Worm (Caenorhabditis elegans) whole organism, young adult: ENCODE data around the gene cuc-1.

ENCODE experiments used
- C06A6.2 ChIP-seq: fragments of 200-800 bp; sonication (Bioruptor generic); conservative IDR thresholded peaks from 2 replicates; pipeline ENCODE4 v1.3.6; 2022; ENCODE audit warnings: missing genetic modification characterization, missing compliant biosample characterization
- C17E4.6 ChIP-seq: fragments of 200-800 bp; sonication (Bioruptor generic); IDR thresholded peaks from 2 replicates; pipeline ENCODE4 v1.3.6; 2022; ENCODE audit warnings: missing genetic modification reagents, missing genetic modification characterization, missing compliant biosample characterization
- F22D6.2 ChIP-seq: sonication (generic microtip); optimal IDR thresholded peaks from 2 replicates; lab custom pipeline; 2016; ENCODE audit warnings: mild to moderate bottlenecking, missing genetic modification characterization, missing compliant biosample characterization
- F55B11.4 ChIP-seq: sonication (generic microtip); optimal IDR thresholded peaks from 2 replicates; lab custom pipeline; 2016; ENCODE audit warnings: missing compliant biosample characterization, missing genetic modification characterization, borderline replicate concordance; ENCODE audit not compliant: insufficient read depth
- F57C9.4 ChIP-seq: sonication (generic microtip); optimal IDR thresholded peaks from 2 replicates; lab custom pipeline; 2017; ENCODE audit warnings: mild to moderate bottlenecking, missing genetic modification characterization, missing compliant biosample characterization
- K12H6.12 ChIP-seq: fragments of 200-800 bp; sonication (Bioruptor generic); optimal IDR thresholded peaks from 2 replicates; lab custom pipeline; 2018; ENCODE audit warnings: mild to moderate bottlenecking, missing genetic modification characterization, missing compliant biosample characterization
- T26A5.8 ChIP-seq: sonication (generic microtip); optimal IDR thresholded peaks from 2 replicates; lab custom pipeline; 2016; ENCODE audit warnings: missing genetic modification characterization, missing compliant biosample characterization
- Y53F4B.3 ChIP-seq: fragments of 200-800 bp; sonication (Bioruptor generic); IDR thresholded peaks from 2 replicates; pipeline ENCODE4 v1.3.6; 2022; ENCODE audit warnings: missing genetic modification reagents, missing genetic modification characterization, missing compliant biosample characterization
- Y67H2A.10 ChIP-seq: fragments of 200-800 bp; sonication (Bioruptor generic); conservative IDR thresholded peaks from 2 replicates; pipeline ENCODE4 v1.3.6; 2022; ENCODE audit warnings: missing genetic modification reagents, missing genetic modification characterization, missing compliant biosample characterization
- Y79H2A.3 ChIP-seq: fragments of 200-800 bp; sonication (Bioruptor generic); conservative IDR thresholded peaks from 2 replicates; pipeline ENCODE4 v1.3.6; 2022; ENCODE audit warnings: missing genetic modification reagents, missing genetic modification characterization, missing compliant biosample characterization
- ama-1 ChIP-seq, 3 experiments: fragments of 150-350 bp in 1 of 3; sonication (generic microtip) in 2 of 3; optimal IDR thresholded peaks; 2 replicates each; lab custom pipeline; 2014 to 2018; ENCODE audit warnings: missing biosample characterization in 2 of 3, missing genetic modification characterization in 2 of 3, missing genetic modification reagents in 2 of 3
- aptf-2 ChIP-seq: fragments of 200-800 bp; sonication (Bioruptor generic); conservative IDR thresholded peaks from 2 replicates; pipeline ENCODE4 v1.3.6; 2022; ENCODE audit warnings: missing genetic modification reagents, missing genetic modification characterization, missing compliant biosample characterization
- bed-2 ChIP-seq: fragments of 200-800 bp; sonication (Bioruptor generic); IDR thresholded peaks from 2 replicates; pipeline ENCODE4 v1.3.6; 2022; ENCODE audit warnings: missing genetic modification reagents, missing genetic modification characterization, missing compliant biosample characterization
- cebp-1 ChIP-seq, 2 experiments: fragments of 200-800 bp in 1 of 2; sonication (Bioruptor generic) in 1 of 2; sonication (generic microtip) in 1 of 2; IDR thresholded peaks in 1 of 2; optimal IDR thresholded peaks in 1 of 2; 2 replicates each; pipeline versions ENCODE4 v1.3.6 to Lab custom; 2017 to 2022; ENCODE audit warnings: missing compliant biosample characterization in 2 of 2, missing genetic modification characterization in 2 of 2, mild to moderate bottlenecking in 1 of 2, missing genetic modification reagents in 1 of 2, moderate library complexity in 1 of 2
- cebp-2 ChIP-seq: fragments of 200-800 bp; sonication (Bioruptor generic); IDR thresholded peaks from 2 replicates; pipeline ENCODE4 v1.3.6; 2022; ENCODE audit warnings: missing genetic modification characterization, missing compliant biosample characterization
- ceh-40 ChIP-seq: fragments of 200-800 bp; sonication (Bioruptor generic); IDR thresholded peaks from 2 replicates; pipeline ENCODE4 v1.3.6; 2022; ENCODE audit warnings: missing genetic modification characterization, missing compliant biosample characterization
- die-1 ChIP-seq: sonication (generic microtip); optimal IDR thresholded peaks from 2 replicates; lab custom pipeline; 2016; ENCODE audit warnings: missing genotype, mild to moderate bottlenecking, missing genetic modification characterization, missing compliant biosample characterization
- dpl-1 ChIP-seq: fragments of 150-350 bp; optimal IDR thresholded peaks from 2 replicates; lab custom pipeline; 2014; ENCODE audit warnings: missing biosample characterization, missing genetic modification reagents, missing genetic modification characterization
- efl-1 ChIP-seq: fragments of 150-350 bp; optimal IDR thresholded peaks from 2 replicates; lab custom pipeline; 2014; ENCODE audit warnings: missing biosample characterization, missing genetic modification reagents, missing genetic modification characterization
- ekl-4 ChIP-seq: fragments of 200-800 bp; sonication (Bioruptor generic); IDR thresholded peaks from 2 replicates; pipeline ENCODE4 v1.3.6; 2022; ENCODE audit warnings: missing genetic modification reagents, missing genetic modification characterization, missing compliant biosample characterization
- ets-4 ChIP-seq: fragments of 200-800 bp; sonication (Bioruptor generic); optimal IDR thresholded peaks from 2 replicates; lab custom pipeline; 2018; ENCODE audit warnings: mild to moderate bottlenecking, missing genetic modification characterization, missing compliant biosample characterization
- him-1 ChIP-seq: sonication (generic microtip); optimal IDR thresholded peaks from 2 replicates; lab custom pipeline; 2016; ENCODE audit warnings: missing genotype, missing genetic modification reagents, missing genetic modification characterization, missing compliant biosample characterization
- hmg-20 ChIP-seq: fragments of 200-800 bp; sonication (Bioruptor generic); IDR thresholded peaks from 2 replicates; pipeline ENCODE4 v1.3.6; 2022; ENCODE audit warnings: missing genetic modification reagents, missing genetic modification characterization, missing compliant biosample characterization
- let-526 ChIP-seq: fragments of 200-800 bp; sonication (Bioruptor generic); IDR thresholded peaks from 2 replicates; pipeline ENCODE4 v1.3.6; 2022; ENCODE audit warnings: missing genetic modification reagents, missing genetic modification characterization, missing compliant biosample characterization
- lin-40 ChIP-seq: sonication (generic microtip); optimal IDR thresholded peaks from 2 replicates; lab custom pipeline; 2016; ENCODE audit warnings: missing genetic modification characterization, mild to moderate bottlenecking, missing compliant biosample characterization, missing genotype, missing genetic modification reagents
- lsl-1 ChIP-seq: fragments of 200-800 bp; sonication (Bioruptor generic); optimal IDR thresholded peaks from 2 replicates; lab custom pipeline; 2018; ENCODE audit warnings: mild to moderate bottlenecking, missing genetic modification characterization, moderate library complexity, missing compliant biosample characterization
- madf-3 ChIP-seq: fragments of 200-800 bp; sonication (Bioruptor generic); IDR thresholded peaks from 2 replicates; pipeline ENCODE4 v1.3.6; 2022; ENCODE audit warnings: missing genetic modification reagents, missing genetic modification characterization, missing compliant biosample characterization
- mcd-1 ChIP-seq: fragments of 200-800 bp; sonication (Bioruptor generic); IDR thresholded peaks from 2 replicates; pipeline ENCODE4 v1.3.6; 2022; ENCODE audit warnings: missing genetic modification reagents, missing genetic modification characterization, missing compliant biosample characterization
- mxl-1 ChIP-seq: sonication (generic microtip); optimal IDR thresholded peaks from 2 replicates; lab custom pipeline; 2016; ENCODE audit warnings: missing genetic modification characterization, missing compliant biosample characterization
- nhr-120 ChIP-seq: fragments of 200-800 bp; sonication (Bioruptor generic); IDR thresholded peaks from 2 replicates; pipeline ENCODE4 v1.3.6; 2022; ENCODE audit warnings: missing genetic modification characterization, missing compliant biosample characterization
- nhr-179 ChIP-seq: sonication (generic microtip); optimal IDR thresholded peaks from 2 replicates; lab custom pipeline; 2016; ENCODE audit warnings: mild to moderate bottlenecking, missing genetic modification characterization, missing compliant biosample characterization
- nhr-90 ChIP-seq: sonication (generic microtip); optimal IDR thresholded peaks from 2 replicates; lab custom pipeline; 2016; ENCODE audit warnings: missing genotype, mild to moderate bottlenecking, missing genetic modification characterization, missing compliant biosample characterization
- snpc-1.3 ChIP-seq: sonication (generic microtip); optimal IDR thresholded peaks from 2 replicates; lab custom pipeline; 2017; ENCODE audit warnings: missing genetic modification characterization, mild to moderate bottlenecking, missing compliant biosample characterization, antibody characterized with exemption, moderate library complexity, missing genotype, missing genetic modification reagents; ENCODE audit not compliant: insufficient read depth
- somi-1 ChIP-seq: fragments of 200-800 bp; sonication (Bioruptor generic); optimal IDR thresholded peaks from 2 replicates; lab custom pipeline; 2018; ENCODE audit warnings: mild to moderate bottlenecking, missing genetic modification characterization, missing compliant biosample characterization
- sptf-2 ChIP-seq: fragments of 200-800 bp; sonication (Bioruptor generic); optimal IDR thresholded peaks from 2 replicates; lab custom pipeline; 2018; ENCODE audit warnings: mild to moderate bottlenecking, missing genetic modification characterization, missing compliant biosample characterization
- tbp1 ChIP-seq: fragments of 200-800 bp; sonication (Bioruptor generic); optimal IDR thresholded peaks from 2 replicates; lab custom pipeline; 2018; ENCODE audit warnings: mild to moderate bottlenecking, missing genetic modification characterization, missing compliant biosample characterization
- tlf-1 ChIP-seq: fragments of 200-800 bp; sonication (Bioruptor generic); optimal IDR thresholded peaks from 2 replicates; lab custom pipeline; 2018; ENCODE audit warnings: mild to moderate bottlenecking, missing genetic modification characterization, missing compliant biosample characterization
- unc-62 ChIP-seq: fragments of 150-350 bp; optimal IDR thresholded peaks from 2 replicates; lab custom pipeline; 2014; ENCODE audit warnings: missing biosample characterization, missing genetic modification reagents, missing genetic modification characterization
- xnd-1 ChIP-seq: sonication (generic microtip); optimal IDR thresholded peaks from 2 replicates; lab custom pipeline; 2016; ENCODE audit warnings: missing genotype, missing genetic modification reagents, missing genetic modification characterization, missing compliant biosample characterization
- ztf-25 ChIP-seq: fragments of 200-800 bp; sonication (Bioruptor generic); IDR thresholded peaks from 2 replicates; pipeline ENCODE4 v1.3.6; 2022; ENCODE audit warnings: missing genetic modification reagents, missing genetic modification characterization, missing compliant biosample characterization
- ztf-6 ChIP-seq: fragments of 200-800 bp; sonication (Bioruptor generic); IDR thresholded peaks from 2 replicates; pipeline ENCODE4 v1.3.6; 2022; ENCODE audit warnings: missing genetic modification reagents, missing genetic modification characterization, missing compliant biosample characterization

Gene cuc-1

ce11 chrIII:7837567-7837966, 23.2 kb downstream of the cuc-1 start:
- TF ChIP-seq aptf-2 (GFP tag; lab: Robert Waterston, UW) (no peak), efl-1 (GFP tag; lab: Kevin White, UChicago) (no peak), dpl-1 (GFP tag; lab: Kevin White, UChicago) (no peak), hmg-20 (GFP tag; lab: Robert Waterston, UW) (no peak), cebp-1 (GFP tag; IDR thresholded peaks at IDR 0.05; lab: Robert Waterston, UW) (no peak), cebp-1 (tag; optimal IDR thresholded peaks at IDR 0.05; lab: Kevin White, UChicago) (no peak), sptf-2 (no peak), madf-3 (GFP tag; lab: Robert Waterston, UW) (no peak), tlf-1 (GFP tag; lab: Kevin White, UChicago) (no peak), xnd-1 (no peak), Y53F4B.3 (no peak), K12H6.12 (tag; lab: Kevin White, UChicago) (no peak), ets-4 (GFP tag; lab: Kevin White, UChicago) (no peak), ztf-6 (GFP tag; lab: Robert Waterston, UW) (no peak), lsl-1 (no peak), C06A6.2 (GFP tag; lab: Robert Waterston, UW) (no peak), ama-1 (optimal IDR thresholded peaks at IDR 0.05; lab: Kevin White, UChicago) (no peak), ama-1 (GFP tag; optimal IDR thresholded peaks at IDR 0.05; lab: Kevin White, UChicago) (no peak), unc-62 (GFP tag; lab: Kevin White, UChicago) (no peak), die-1 (no peak), tbp1 (GFP tag; lab: Kevin White, UChicago) (no peak), nhr-179 (tag; lab: Kevin White, UChicago) (no peak)
- TF ChIP-seq, all 124 proteins: peak for 0

DNA sequence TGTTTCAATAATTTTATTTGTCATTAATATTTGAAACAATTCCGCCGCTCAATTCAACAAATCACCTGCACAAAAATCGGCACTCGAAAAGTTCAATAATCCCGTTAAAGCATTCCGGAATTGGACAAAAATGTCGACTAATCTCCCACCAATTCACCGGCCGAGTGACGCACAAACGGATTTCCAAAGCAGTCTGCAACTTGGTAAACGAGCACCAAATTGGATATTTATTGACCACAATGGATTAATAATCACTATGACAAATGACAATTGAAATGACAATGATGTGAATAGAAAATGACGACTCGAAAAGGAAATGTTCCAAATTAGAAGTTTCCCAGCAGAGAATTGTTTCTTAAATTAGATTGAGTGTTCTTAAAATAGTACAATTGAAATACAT, 25.1 kb downstream of the cuc-1 start:
- TF ChIP-seq ztf-25 (GFP tag; lab: Robert Waterston, UW) (no peak), snpc-1.3 (tag; lab: Kevin White, UChicago) (no peak), F57C9.4 (tag; lab: Kevin White, UChicago) (no peak), T26A5.8 (tag; lab: Kevin White, UChicago) (no peak), nhr-90 (tag; lab: Kevin White, UChicago) (no peak), ceh-40 (GFP tag; lab: Robert Waterston, UW) (no peak), tlf-1 (GFP tag; lab: Kevin White, UChicago) (no peak), mxl-1 (tag; lab: Kevin White, UChicago) (no peak), F55B11.4 (tag; lab: Kevin White, UChicago) (no peak), bed-2 (GFP tag; lab: Robert Waterston, UW) (no peak), mcd-1 (no peak), lin-40 (tag; lab: Kevin White, UChicago) (no peak), cebp-2 (GFP tag; lab: Robert Waterston, UW) (no peak), efl-1 (GFP tag; lab: Kevin White, UChicago) (no peak), F22D6.2 (tag; lab: Kevin White, UChicago) (no peak), Y79H2A.3 (GFP tag; lab: Robert Waterston, UW) (no peak), C17E4.6 (no peak), C06A6.2 (GFP tag; lab: Robert Waterston, UW) (no peak)

ce11 chrIII:7834848-7835247, 25.9 kb downstream of the cuc-1 start:
- TF ChIP-seq ekl-4 (GFP tag; lab: Robert Waterston, UW) = no peak
- TF ChIP-seq Y53F4B.3 = no peak
- TF ChIP-seq Y67H2A.10 (GFP tag; lab: Robert Waterston, UW) = no peak
- TF ChIP-seq ets-4 (GFP tag; lab: Kevin White, UChicago) = no peak
- no peak for TF ChIP-seq somi-1 (GFP tag; lab: Kevin White, UChicago)
- no peak for TF ChIP-seq madf-3 (GFP tag; lab: Robert Waterston, UW)
- TF ChIP-seq nhr-120 (GFP tag; lab: Robert Waterston, UW) = no peak
- TF ChIP-seq F57C9.4 (tag; lab: Kevin White, UChicago) = no peak
- TF ChIP-seq ceh-40 (GFP tag; lab: Robert Waterston, UW) = no peak
- TF ChIP-seq him-1 (tag; lab: Kevin White, UChicago) = no peak
- no peak for TF ChIP-seq let-526
